Worm (Caenorhabditis elegans) whole organism, L4 larva: ENCODE measurements around the gene B0513.4.

Experiments used
- D1046.2 ChIP-seq: fragments of 200-800 bp; sonication (Bioruptor generic); IDR thresholded peaks from 2 replicates; pipeline ENCODE4 v1.3.6; 2022; ENCODE audit warnings: missing genetic modification characterization, missing compliant biosample characterization
- Y48G9A.11 ChIP-seq: fragments of 200-800 bp; sonication (Bioruptor generic); IDR thresholded peaks from 2 replicates; pipeline ENCODE4 v1.3.6; 2022; ENCODE audit warnings: missing genetic modification reagents, missing genetic modification characterization, missing compliant biosample characterization
- cey-2 ChIP-seq: sonication (generic microtip); optimal IDR thresholded peaks from 3 replicates; lab custom pipeline; 2017; ENCODE audit warnings: missing genetic modification characterization, mild to moderate bottlenecking, missing compliant biosample characterization, antibody characterized with exemption, borderline replicate concordance; ENCODE audit not compliant: insufficient read depth
- lin-39 ChIP-seq: fragments of 150-350 bp; optimal IDR thresholded peaks from 2 replicates; lab custom pipeline; 2014; ENCODE audit warnings: missing biosample characterization, missing genetic modification reagents, missing genetic modification characterization
- lir-3 ChIP-seq: sonication (generic microtip); optimal IDR thresholded peaks from 2 replicates; lab custom pipeline; 2016; ENCODE audit warnings: mild to moderate bottlenecking, missing genetic modification characterization, missing compliant biosample characterization
- nhr-111 ChIP-seq: fragments of 200-800 bp; sonication (Bioruptor generic); optimal IDR thresholded peaks from 2 replicates; lab custom pipeline; 2018; ENCODE audit warnings: mild to moderate bottlenecking, missing genetic modification characterization, missing compliant biosample characterization
- nhr-28 ChIP-seq: fragments of 150-350 bp; optimal IDR thresholded peaks from 2 replicates; lab custom pipeline; 2014; ENCODE audit warnings: missing biosample characterization, missing genetic modification characterization
- nhr-6 ChIP-seq: fragments of 150-350 bp; optimal IDR thresholded peaks from 2 replicates; lab custom pipeline; 2014; ENCODE audit warnings: missing biosample characterization, missing genetic modification characterization
- php-3 ChIP-seq: fragments of 200-800 bp; sonication (Bioruptor generic); IDR thresholded peaks from 2 replicates; pipeline ENCODE4 v1.3.6; 2022; ENCODE audit warnings: missing genetic modification reagents, missing genetic modification characterization, missing compliant biosample characterization
- spr-3 ChIP-seq: fragments of 200-800 bp; sonication (Bioruptor generic); optimal IDR thresholded peaks from 2 replicates; lab custom pipeline; 2018; ENCODE audit warnings: mild to moderate bottlenecking, missing genetic modification characterization, missing compliant biosample characterization
- unc-39 ChIP-seq: sonication (generic microtip); optimal IDR thresholded peaks from 2 replicates; lab custom pipeline; 2017; ENCODE audit warnings: missing biosample characterization, missing genetic modification characterization
- zfp-3 ChIP-seq: fragments of 200-800 bp; sonication (Bioruptor generic); conservative IDR thresholded peaks from 2 replicates; pipeline ENCODE4 v1.3.6; 2022; ENCODE audit warnings: missing genetic modification reagents, missing genetic modification characterization, missing compliant biosample characterization
- zip-2 ChIP-seq: fragments of 150-350 bp; optimal IDR thresholded peaks from 2 replicates; lab custom pipeline; 2014; ENCODE audit warnings: missing biosample characterization, missing genetic modification characterization

DNA sequence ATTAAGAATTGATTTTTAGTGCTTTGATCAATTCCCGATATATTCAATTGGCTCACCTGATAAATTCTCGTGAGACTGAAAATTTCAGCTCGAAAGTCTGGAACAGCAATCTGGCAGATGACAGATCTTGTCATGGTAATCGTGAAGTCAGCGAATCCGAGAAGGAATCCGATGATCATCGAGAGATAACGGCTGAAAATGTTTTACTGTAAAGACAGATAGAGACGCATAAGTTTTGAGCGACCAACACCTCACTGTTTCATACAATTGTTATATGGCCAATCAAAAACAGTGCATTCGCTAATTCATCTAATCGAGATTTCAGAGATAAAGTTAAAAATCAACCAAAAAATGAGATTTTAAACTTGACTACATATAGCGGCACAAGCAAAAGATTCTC, 26.4 kb downstream of the B0513.4 start:
- TF ChIP-seq lin-39 (tag; lab: Kevin White, UChicago) (no peak), nhr-28 (tag; lab: Kevin White, UChicago) (no peak), cey-2 (no peak), nhr-6 (tag; lab: Kevin White, UChicago) (no peak), D1046.2 (GFP tag; lab: Robert Waterston, UW) (no peak), spr-3 (GFP tag; lab: Kevin White, UChicago) (no peak), Y48G9A.11 (GFP tag; lab: Robert Waterston, UW) (no peak), zfp-3 (no peak), unc-39 (no peak), lir-3 (tag; lab: Kevin White, UChicago) (no peak), php-3 (GFP tag; lab: Robert Waterston, UW) (no peak), zip-2 (no peak), nhr-111 (GFP tag; lab: Kevin White, UChicago) (no peak)
